Fruit fly (Drosophila melanogaster): ENCODE measurements around the gene Ace.

Gene Ace

DNA sequence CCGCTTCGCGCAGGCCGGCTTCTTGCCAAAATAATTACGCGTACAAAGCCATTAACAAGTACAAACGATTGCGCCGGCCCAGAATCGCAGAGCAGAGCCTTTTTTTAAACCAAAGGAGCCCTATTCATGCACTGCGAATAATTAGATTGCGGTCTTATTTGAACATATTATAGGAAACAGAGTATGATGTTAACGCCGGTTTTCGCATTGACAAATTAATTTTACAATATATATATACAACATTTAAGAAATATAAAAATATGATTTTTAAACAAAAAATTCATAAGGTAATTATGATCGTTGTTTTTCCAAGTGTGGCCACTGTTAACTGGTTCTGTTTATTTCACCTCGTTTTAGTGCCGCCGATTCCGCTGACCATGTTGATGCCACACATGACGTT is 44.2 kb downstream of the Ace start:
- TF ChIP-seq nom (GFP tag; optimal IDR thresholded peaks at IDR 0.05) (peak; percentile 32), fd102C (GFP tag; optimal IDR thresholded peaks at IDR 0.05) (no peak), chinmo (GFP tag; IDR thresholded peaks at IDR 0.05; ENCODE audit: partially characterized antibody) (no peak), NfI (GFP tag; optimal IDR thresholded peaks at IDR 0.05) (no peak), CG13424 (tag; optimal IDR thresholded peaks at IDR 0.05) (no peak), CG10267 (tag; optimal IDR thresholded peaks at IDR 0.05) (no peak)

dm6 chr3R:13214347-13214746 is 45.0 kb downstream of the Ace start, which contains the start of gene CG8483:
Gene CG8483 (minus strand): TSS chr3R:13214465.
- TF ChIP-seq ATbp (GFP tag; optimal IDR thresholded peaks at IDR 0.05) (no peak), chinmo (GFP tag; IDR thresholded peaks at IDR 0.05; ENCODE audit: partially characterized antibody) (0 out of 4 replicates have a peak, but pooled peaks have one; percentile 59), CG7745 (tag; optimal IDR thresholded peaks at IDR 0.05) (no peak), otp (GFP tag; IDR thresholded peaks at IDR 0.05) (no peak), CG34224 (GFP tag; IDR thresholded peaks at IDR 0.05; ENCODE audit: partially characterized antibody) (0 out of 3 replicates have a peak, but pooled peaks have one; percentile 25), gfzf (GFP tag; optimal IDR thresholded peaks at IDR 0.05) (no peak), vvl (GFP tag; IDR thresholded peaks at IDR 0.05) (peak; percentile 26; the same call in 1 of the 2 replicates), CG6175 (GFP tag; IDR thresholded peaks at IDR 0.05) (peak; percentile 47; the same call in 1 of the 3 replicates), chn (GFP tag; optimal IDR thresholded peaks at IDR 0.05) (no peak), Jarid2 (GFP tag; optimal IDR thresholded peaks at IDR 0.05) (peak; percentile 45), CG8290 (GFP tag; optimal IDR thresholded peaks at IDR 0.05) (no peak), CG8290 (tag; optimal IDR thresholded peaks at IDR 0.05) (no peak), CG11504 (tag; optimal IDR thresholded peaks at IDR 0.05) (peak; percentile 98), CG34422 (GFP tag; IDR thresholded peaks at IDR 0.05) (peak; percentile 28; the same call in 1 of the 3 replicates), Meics (GFP tag; optimal IDR thresholded peaks at IDR 0.05) (no peak), sqz (GFP tag; optimal IDR thresholded peaks at IDR 0.05) (no peak), CG1233 (GFP tag; optimal IDR thresholded peaks at IDR 0.05) (no peak), tio (GFP tag; optimal IDR thresholded peaks at IDR 0.05) (no peak), lab (GFP tag; optimal IDR thresholded peaks at IDR 0.05) (no peak), CG1603 (tag; optimal IDR thresholded peaks at IDR 0.05) (no peak), corto (GFP tag; optimal IDR thresholded peaks at IDR 0.05) (no peak), Deaf1 (tag; optimal IDR thresholded peaks at IDR 0.05) (peak; percentile 73), sd (tag; optimal IDR thresholded peaks at IDR 0.05) (peak; percentile 51), CG32532 (GFP tag; IDR thresholded peaks at IDR 0.05) (0 out of 2 replicates have a peak, but pooled peaks have one; percentile 7), CG1792 (GFP tag; optimal IDR thresholded peaks at IDR 0.05) (no peak), Xbp1 (GFP tag; optimal IDR thresholded peaks at IDR 0.05) (no peak), ERR (GFP tag; optimal IDR thresholded peaks at IDR 0.05) (no peak), CG32767 (GFP tag; IDR thresholded peaks at IDR 0.05) (no peak), vfl (GFP tag; optimal IDR thresholded peaks at IDR 0.05) (no peak), Ets97D (GFP tag; optimal IDR thresholded peaks at IDR 0.05) (no peak), NfI (GFP tag; optimal IDR thresholded peaks at IDR 0.05) (no peak), Trl (optimal IDR thresholded peaks at IDR 0.05) (peak; percentile 6 to 16), Trl (GFP tag; optimal IDR thresholded peaks at IDR 0.05) (no peak), Med (GFP tag) (peak; percentile 73), HLHmδ (GFP tag; optimal IDR thresholded peaks at IDR 0.05) (no peak), esg (GFP tag; conservative IDR thresholded peaks at IDR 0.05) (no peak), CG2199 (GFP tag; IDR thresholded peaks at IDR 0.05) (0 out of 3 replicates have a peak, but pooled peaks have one; percentile 49), CG6791 (GFP tag; IDR thresholded peaks at IDR 0.05; ENCODE audit: partially characterized antibody) (0 out of 3 replicates have a peak, but pooled peaks have one; percentile 21), ken (GFP tag; IDR thresholded peaks at IDR 0.05) (0 out of 3 replicates have a peak, but pooled peaks have one; percentile 17), hb (GFP tag; IDR thresholded peaks at IDR 0.05; ENCODE audit: partially characterized antibody) (no peak), Adf1 (GFP tag; IDR thresholded peaks at IDR 0.05) (peak; percentile 81)
